Worm (Caenorhabditis elegans) whole organism, L4/young adult: ENCODE measurements around the gene C05B5.8.

Source experiments
- W03F9.2 ChIP-seq: fragments of 150-350 bp; optimal IDR thresholded peaks from 2 replicates; lab custom pipeline; 2014; ENCODE audit warnings: missing biosample characterization, missing genetic modification characterization
- dao-5 ChIP-seq: sonication (generic microtip); optimal IDR thresholded peaks from 2 replicates; lab custom pipeline; 2016; ENCODE audit warnings: missing genotype, missing genetic modification characterization, moderate library complexity, missing compliant biosample characterization
- him-1 ChIP-seq: sonication (generic microtip); optimal IDR thresholded peaks from 2 replicates; lab custom pipeline; 2016; ENCODE audit warnings: missing genotype, missing genetic modification reagents, missing genetic modification characterization, missing compliant biosample characterization

The C05B5.8 gene

DNA sequence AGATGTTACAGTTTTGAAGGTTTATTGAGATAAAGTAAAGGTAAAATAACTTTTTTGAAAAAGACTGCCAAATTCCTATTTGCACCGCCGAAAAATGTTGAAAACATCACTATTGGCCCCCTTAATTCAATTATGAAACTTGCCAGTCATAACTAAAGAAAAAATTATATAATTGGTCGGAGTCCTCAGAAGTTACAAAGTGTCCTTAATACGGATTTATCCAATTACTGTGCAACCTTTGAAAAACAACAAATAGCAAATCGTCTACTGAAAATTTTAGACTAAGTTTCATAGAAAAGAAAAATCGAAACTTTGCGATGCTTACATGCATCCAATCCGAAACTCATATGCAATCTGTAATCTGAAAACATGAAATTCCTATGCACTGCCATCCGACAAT lies 22.0 kb downstream of the C05B5.8 start:
- TF ChIP-seq dao-5 (tag; lab: Kevin White, UChicago) (no peak), W03F9.2 (tag; lab: Kevin White, UChicago) (no peak), him-1 (tag; lab: Kevin White, UChicago) (no peak)

DNA sequence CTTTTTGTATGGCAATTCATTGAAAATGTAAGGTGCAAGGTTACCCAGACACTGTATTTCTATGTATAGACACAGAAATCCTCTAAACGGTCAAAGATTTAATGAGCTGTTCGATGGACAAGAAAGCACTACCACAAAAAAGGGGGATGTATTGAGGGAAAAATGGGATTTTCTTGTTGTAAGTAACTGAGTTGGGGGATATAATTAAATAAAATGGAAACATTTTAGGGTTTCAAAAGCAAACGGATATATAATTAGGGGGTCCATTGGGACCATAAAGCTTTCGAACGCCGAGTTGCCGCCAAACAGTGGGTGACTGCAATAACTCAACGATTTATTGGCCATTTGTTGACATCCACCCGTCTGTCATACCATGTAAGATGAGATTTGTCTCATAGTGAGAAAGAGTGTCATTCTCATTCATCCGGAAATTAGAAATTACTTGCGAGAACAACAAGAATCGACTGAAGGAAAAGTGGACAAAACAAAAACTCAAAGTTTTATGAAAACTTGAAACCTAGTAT lies 24.4 kb downstream of the C05B5.8 start:
- no peak for TF ChIP-seq W03F9.2 (tag; lab: Kevin White, UChicago)
- no peak for TF ChIP-seq dao-5 (tag; lab: Kevin White, UChicago)
- TF ChIP-seq him-1 (tag; lab: Kevin White, UChicago): no peak

DNA sequence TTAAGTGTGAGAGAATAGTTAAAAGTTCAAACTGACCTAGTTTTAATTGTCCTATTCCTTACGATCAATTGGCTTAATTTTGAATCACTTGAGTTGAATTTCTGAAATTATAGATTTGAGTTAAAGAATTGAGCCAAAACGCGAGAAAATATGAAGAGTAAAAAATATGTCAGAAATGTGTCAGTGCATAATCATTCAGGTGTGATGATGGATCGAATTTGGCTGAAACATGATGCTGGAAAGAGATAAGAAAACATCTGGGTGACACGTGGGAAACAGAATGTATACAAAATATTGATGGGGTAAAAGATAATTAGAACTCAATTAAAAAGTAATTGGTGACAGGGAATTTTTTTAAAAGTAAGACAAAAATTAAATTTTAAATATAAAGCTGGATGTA lies 32.8 kb downstream of the C05B5.8 start, which contains the start of gene R10E12.2:
TSS of gene R10E12.2 (minus strand) at position 101 of the 400 bp plus-strand sequence.
- TF ChIP-seq him-1 (tag; lab: Kevin White, UChicago): no peak
- no peak for TF ChIP-seq W03F9.2 (tag; lab: Kevin White, UChicago)
- no peak for TF ChIP-seq dao-5 (tag; lab: Kevin White, UChicago)

- no peak for TF ChIP-seq W03F9.2 (tag; lab: Kevin White, UChicago)
- no peak for TF ChIP-seq him-1 (tag; lab: Kevin White, UChicago)
- no peak for TF ChIP-seq dao-5 (tag; lab: Kevin White, UChicago)
Observed at ce11 chrIII:9972192-9972811, 34.3 kb downstream of the C05B5.8 start.

DNA sequence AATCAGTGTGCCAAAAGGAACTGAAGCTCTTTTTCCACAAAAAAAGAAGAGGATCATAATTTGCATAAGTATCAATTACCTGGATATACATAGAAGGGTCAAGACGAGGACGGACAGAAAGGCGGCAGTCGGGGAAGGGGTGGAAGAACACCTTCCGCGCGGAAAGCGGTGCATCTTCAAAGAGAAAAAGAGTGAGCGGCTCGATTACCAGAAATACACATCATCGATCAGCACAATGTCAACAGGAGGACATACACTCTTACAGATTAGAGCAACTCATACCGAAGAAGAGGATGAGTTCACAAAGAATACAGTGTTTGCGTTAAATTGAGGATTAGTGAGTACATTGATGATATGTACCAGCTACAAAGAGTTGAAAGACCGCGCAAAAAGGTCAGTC lies 37.2 kb downstream of the C05B5.8 start:
- TF ChIP-seq dao-5 (tag; lab: Kevin White, UChicago) (no peak), W03F9.2 (tag; lab: Kevin White, UChicago) (no peak)

ce11 chrIII:9965444-9965843 lies 41.1 kb downstream of the C05B5.8 start:
- TF ChIP-seq W03F9.2 (tag; lab: Kevin White, UChicago): no peak
- TF ChIP-seq dao-5 (tag; lab: Kevin White, UChicago): no peak
- no peak for TF ChIP-seq him-1 (tag; lab: Kevin White, UChicago)

DNA sequence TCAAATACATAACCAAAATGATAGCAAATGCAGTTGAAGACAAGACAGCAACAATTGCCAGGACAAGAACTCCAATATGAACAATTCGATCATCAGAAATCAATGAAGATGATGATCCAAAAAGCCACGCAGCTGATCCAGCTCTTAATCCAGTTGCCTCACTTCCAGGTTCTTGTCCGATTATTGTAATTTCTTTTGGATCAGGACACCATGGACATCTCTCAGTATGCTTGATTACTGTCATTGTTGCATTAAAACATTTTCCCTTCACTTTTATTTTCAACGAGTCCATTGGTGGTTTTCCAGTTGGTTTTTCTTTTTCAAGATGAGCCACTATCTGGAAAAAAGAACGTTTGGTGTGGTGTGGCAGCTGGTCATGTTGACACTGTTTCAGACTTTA lies 42.2 kb downstream of the C05B5.8 start:
- TF ChIP-seq dao-5 (tag; lab: Kevin White, UChicago): no peak
- TF ChIP-seq him-1 (tag; lab: Kevin White, UChicago): no peak
- TF ChIP-seq W03F9.2 (tag; lab: Kevin White, UChicago): no peak

ce11 chrIII:9963447-9963846 lies 43.1 kb downstream of the C05B5.8 start:
- TF ChIP-seq W03F9.2 (tag; lab: Kevin White, UChicago) (no peak), dao-5 (tag; lab: Kevin White, UChicago) (no peak), him-1 (tag; lab: Kevin White, UChicago) (no peak)

- TF ChIP-seq him-1 (tag; lab: Kevin White, UChicago) (no peak), dao-5 (tag; lab: Kevin White, UChicago) (no peak), W03F9.2 (tag; lab: Kevin White, UChicago) (peak; percentile 19)
Observed at ce11 chrIII:9956665-9957401, 49.8 kb downstream of the C05B5.8 start, which contains the start of gene alx-1. alx-1 (plus strand) TSS chrIII:9957351.

ce11 chrIII:9956123-9956522 lies 50.5 kb downstream of the C05B5.8 start, which contains the start of gene mog-1:
mog-1 (minus strand) TSS chrIII:9956215.
- TF ChIP-seq him-1 (tag; lab: Kevin White, UChicago) (no peak), W03F9.2 (tag; lab: Kevin White, UChicago) (peak; percentile 24)
